Fruit fly (Drosophila melanogaster) whole organism, embryonic: ENCODE measurements around the gene CG14439.

ENCODE experiments used
- B-H2 ChIP-seq: fragments of 200-800 bp; sonication (Bioruptor generic); optimal IDR thresholded peaks from 2 replicates; lab custom pipeline; 2018; ENCODE audit warnings: missing biosample characterization, mild to moderate bottlenecking, missing genetic modification characterization
- CG10209 ChIP-seq: fragments of 200-800 bp; sonication (Bioruptor generic); optimal IDR thresholded peaks from 3 replicates; lab custom pipeline; 2017; ENCODE audit warnings: missing biosample characterization, mild to moderate bottlenecking, missing genetic modification characterization, missing genetic modification reagents
- CG10274 ChIP-seq: fragments of 200-800 bp; sonication (Bioruptor generic); optimal IDR thresholded peaks from 3 replicates; lab custom pipeline; 2017; ENCODE audit warnings: missing biosample characterization, mild to moderate bottlenecking, missing genetic modification characterization
- CG11696 ChIP-seq: fragments of 200-800 bp; sonication (Bioruptor generic); IDR thresholded peaks from 2 replicates; pipeline ENCODE4 v1.3.6; 2022; ENCODE audit warnings: missing biosample characterization, missing genetic modification characterization
- CG12659 ChIP-seq: fragments of 200-800 bp; sonication (Bioruptor generic); optimal IDR thresholded peaks from 3 replicates; lab custom pipeline; 2017; ENCODE audit warnings: mild to moderate bottlenecking, missing biosample characterization, missing genetic modification reagents, missing genetic modification characterization
- CG13775 ChIP-seq: fragments of 200-800 bp; sonication (Bioruptor generic); optimal IDR thresholded peaks from 3 replicates; lab custom pipeline; 2017; ENCODE audit warnings: missing biosample characterization, mild to moderate bottlenecking, missing genetic modification characterization
- CG14965 ChIP-seq: fragments of 200-800 bp; sonication (Bioruptor generic); optimal IDR thresholded peaks from 2 replicates; lab custom pipeline; 2016; ENCODE audit warnings: missing biosample characterization, missing genetic modification characterization, borderline replicate concordance
- CG15269 ChIP-seq: fragments of 200-800 bp; sonication (Bioruptor generic); optimal IDR thresholded peaks from 2 replicates; lab custom pipeline; 2018; ENCODE audit warnings: missing biosample characterization, mild to moderate bottlenecking, missing genetic modification characterization, moderate library complexity
- CG1529 ChIP-seq: fragments of 200-800 bp; sonication (Bioruptor generic); optimal IDR thresholded peaks from 3 replicates; lab custom pipeline; 2018; ENCODE audit warnings: missing biosample characterization, missing genetic modification characterization
- CG17385 ChIP-seq: fragments of 200-800 bp; sonication (Bioruptor generic); optimal IDR thresholded peaks from 3 replicates; lab custom pipeline; 2018; ENCODE audit warnings: missing biosample characterization, mild to moderate bottlenecking, missing genetic modification characterization
- CG18599 ChIP-seq: fragments of 200-800 bp; sonication (Bioruptor generic); optimal IDR thresholded peaks from 3 replicates; lab custom pipeline; 2017; ENCODE audit warnings: missing biosample characterization, missing genetic modification characterization, mild to moderate bottlenecking, moderate library complexity, missing genetic modification reagents
- CG2712 ChIP-seq: fragments of 200-800 bp; optimal IDR thresholded peaks from 3 replicates; lab custom pipeline; 2019; ENCODE audit warnings: missing biosample characterization, mild to moderate bottlenecking, missing genetic modification characterization, moderate library complexity
- CG31365 ChIP-seq: fragments of 200-800 bp; sonication (Bioruptor generic); optimal IDR thresholded peaks from 2 replicates; lab custom pipeline; 2018; ENCODE audit warnings: missing biosample characterization, mild to moderate bottlenecking, missing genetic modification characterization
- CG32532 ChIP-seq: fragments of 200-800 bp; sonication (Bioruptor generic); IDR thresholded peaks from 2 replicates; pipeline ENCODE4 v1.3.6; 2022; ENCODE audit warnings: missing biosample characterization, missing genetic modification characterization
- CG32772 ChIP-seq: fragments of 200-800 bp; sonication (Bioruptor generic); IDR thresholded peaks from 2 replicates; pipeline ENCODE4 v1.3.6; 2022; ENCODE audit warnings: missing biosample characterization, missing genetic modification characterization
- CG4617 ChIP-seq: fragments of 200-800 bp; sonication (Bioruptor generic); optimal IDR thresholded peaks from 3 replicates; lab custom pipeline; 2016; ENCODE audit warnings: missing biosample characterization, missing genetic modification characterization, borderline replicate concordance
- CG5245 ChIP-seq: fragments of 200-800 bp; sonication (Bioruptor generic); optimal IDR thresholded peaks from 3 replicates; lab custom pipeline; 2016; ENCODE audit warnings: missing biosample characterization, missing genetic modification characterization
- CG9797 ChIP-seq: fragments of 200-800 bp; sonication (Bioruptor generic); optimal IDR thresholded peaks from 3 replicates; lab custom pipeline; 2018; ENCODE audit warnings: missing biosample characterization, mild to moderate bottlenecking, missing genetic modification characterization
- CkIIα-i1 ChIP-seq: fragments of 200-800 bp; sonication (Bioruptor generic); IDR thresholded peaks from 2 replicates; pipeline ENCODE4 v1.3.6; 2022; ENCODE audit warnings: missing biosample characterization, missing genetic modification characterization
- Dek ChIP-seq: fragments of 200-800 bp; sonication (Bioruptor generic); optimal IDR thresholded peaks from 3 replicates; lab custom pipeline; 2019; ENCODE audit warnings: missing biosample characterization, mild to moderate bottlenecking, missing genetic modification characterization, moderate library complexity
- Drgx ChIP-seq: fragments of 200-800 bp; sonication (Bioruptor generic); IDR thresholded peaks from 2 replicates; pipeline ENCODE4 v1.3.6; 2022; ENCODE audit warnings: missing biosample characterization, missing genetic modification characterization
- Jarid2 ChIP-seq: fragments of 200-800 bp; sonication (Bioruptor generic); optimal IDR thresholded peaks from 3 replicates; lab custom pipeline; 2017; ENCODE audit warnings: mild to moderate bottlenecking, missing biosample characterization, missing genetic modification reagents, missing genetic modification characterization
- Mad ChIP-seq: fragments of 200-800 bp; sonication (Bioruptor generic); optimal IDR thresholded peaks from 2 replicates; lab custom pipeline; 2016; ENCODE audit warnings: missing biosample characterization, missing genetic modification characterization
- Meics ChIP-seq: fragments of 200-800 bp; sonication (Bioruptor generic); optimal IDR thresholded peaks from 2 replicates; lab custom pipeline; 2017; ENCODE audit warnings: missing biosample characterization, mild to moderate bottlenecking, missing genetic modification characterization
- Optix ChIP-seq: fragments of 200-800 bp; sonication (Bioruptor generic); IDR thresholded peaks from 3 replicates; pipeline ENCODE4 v1.3.6; 2022; ENCODE audit warnings: missing biosample characterization, missing genetic modification characterization
- PHDP ChIP-seq: fragments of 200-800 bp; sonication (Bioruptor generic); optimal IDR thresholded peaks from 3 replicates; lab custom pipeline; 2018; ENCODE audit warnings: missing biosample characterization, mild to moderate bottlenecking, missing genetic modification characterization, moderate library complexity
- Vsx1 ChIP-seq: fragments of 200-800 bp; sonication (Bioruptor generic); optimal IDR thresholded peaks from 2 replicates; lab custom pipeline; 2017; ENCODE audit warnings: missing biosample characterization, mild to moderate bottlenecking, missing genetic modification characterization, missing genetic modification reagents
- Xbp1 ChIP-seq: fragments of 200-800 bp; sonication (Bioruptor generic); optimal IDR thresholded peaks from 3 replicates; lab custom pipeline; 2016; ENCODE audit warnings: missing biosample characterization, mild to moderate bottlenecking, missing genetic modification characterization
- ap ChIP-seq: fragments of 200-800 bp; sonication (Bioruptor generic); IDR thresholded peaks from 2 replicates; pipeline ENCODE4 v1.3.6; 2022; ENCODE audit warnings: missing biosample characterization, missing genetic modification characterization
- dan ChIP-seq: fragments of 200-800 bp; sonication (Bioruptor generic); IDR thresholded peaks from 2 replicates; pipeline ENCODE4 v1.3.6; 2022; ENCODE audit warnings: missing biosample characterization, missing genetic modification characterization
- ftz-f1 ChIP-seq: fragments of 200-800 bp; sonication (Bioruptor generic); optimal IDR thresholded peaks from 2 replicates; lab custom pipeline; 2016; ENCODE audit warnings: missing biosample characterization, missing genetic modification characterization
- gcm2 ChIP-seq: fragments of 200-800 bp; sonication (Bioruptor generic); optimal IDR thresholded peaks from 2 replicates; lab custom pipeline; 2016; ENCODE audit warnings: missing biosample characterization, missing genetic modification characterization
- gro ChIP-seq: fragments of 200-800 bp; sonication (Bioruptor generic); optimal IDR thresholded peaks from 2 replicates; lab custom pipeline; 2016; ENCODE audit warnings: missing biosample characterization, missing genetic modification characterization
- gsb ChIP-seq: fragments of 200-800 bp; sonication (Bioruptor generic); IDR thresholded peaks from 2 replicates; pipeline ENCODE4 v1.3.6; 2022; ENCODE audit warnings: missing biosample characterization, missing genetic modification characterization
- hbn ChIP-seq: fragments of 200-800 bp; sonication (Bioruptor generic); IDR thresholded peaks from 2 replicates; pipeline ENCODE4 v1.3.6; 2022; ENCODE audit warnings: missing biosample characterization, missing genetic modification characterization; ENCODE audit not compliant: partially characterized antibody
- jing ChIP-seq: fragments of 200-800 bp; sonication (Bioruptor generic); optimal IDR thresholded peaks from 2 replicates; lab custom pipeline; 2018; ENCODE audit warnings: missing biosample characterization, mild to moderate bottlenecking, missing genetic modification characterization
- kah ChIP-seq: fragments of 200-800 bp; sonication (Bioruptor generic); optimal IDR thresholded peaks from 2 replicates; lab custom pipeline; 2018; ENCODE audit warnings: missing biosample characterization, mild to moderate bottlenecking, missing genetic modification characterization
- kni ChIP-seq: fragments of 200-800 bp; sonication (Bioruptor generic); optimal IDR thresholded peaks from 3 replicates; lab custom pipeline; 2017; ENCODE audit warnings: mild to moderate bottlenecking, missing biosample characterization, missing genetic modification reagents, missing genetic modification characterization
- lab ChIP-seq: fragments of 200-800 bp; sonication (Bioruptor generic); optimal IDR thresholded peaks from 3 replicates; lab custom pipeline; 2017; ENCODE audit warnings: missing biosample characterization, missing genetic modification characterization, mild to moderate bottlenecking, moderate library complexity, missing genetic modification reagents
- nerfin-1 ChIP-seq: fragments of 200-800 bp; sonication (Bioruptor generic); optimal IDR thresholded peaks from 3 replicates; lab custom pipeline; 2019; ENCODE audit warnings: missing biosample characterization, mild to moderate bottlenecking, missing genetic modification characterization, moderate library complexity
- onecut ChIP-seq: fragments of 200-800 bp; sonication (Bioruptor generic); IDR thresholded peaks from 2 replicates; pipeline ENCODE4 v1.3.6; 2022; ENCODE audit warnings: missing biosample characterization, missing genetic modification characterization
- p53 ChIP-seq: fragments of 200-800 bp; sonication (Bioruptor generic); optimal IDR thresholded peaks from 2 replicates; lab custom pipeline; 2016; ENCODE audit warnings: missing biosample characterization, missing genetic modification characterization
- pan ChIP-seq, 4 experiments: fragments of >200 bp in 3 of 4; fragments of 200-800 bp in 1 of 4; sonication (Bioruptor generic) in 1 of 4; optimal IDR thresholded peaks in 3 of 4; IDR thresholded peaks in 1 of 4; 2 replicates each; pipeline versions ENCODE4 v1.3.6 to Lab custom; 2017 to 2022; ENCODE audit warnings: missing biosample characterization in 2 of 4, missing genetic modification characterization in 2 of 4, mixed read lengths in 1 of 4
- phol ChIP-seq: fragments of 200-800 bp; sonication (Bioruptor generic); optimal IDR thresholded peaks from 3 replicates; lab custom pipeline; 2018; ENCODE audit warnings: missing biosample characterization, mild to moderate bottlenecking, missing genetic modification characterization, moderate library complexity
- pros ChIP-seq: fragments of 200-800 bp; sonication (Bioruptor generic); optimal IDR thresholded peaks from 3 replicates; lab custom pipeline; 2019; ENCODE audit warnings: missing biosample characterization, mild to moderate bottlenecking, missing genetic modification characterization, moderate library complexity
- pum ChIP-seq: fragments of 200-800 bp; sonication (Bioruptor generic); optimal IDR thresholded peaks from 2 replicates; lab custom pipeline; 2016; ENCODE audit warnings: missing biosample characterization, missing genetic modification characterization
- run ChIP-seq: fragments of 200-800 bp; sonication (Bioruptor generic); optimal IDR thresholded peaks from 3 replicates; lab custom pipeline; 2018; ENCODE audit warnings: missing biosample characterization, mild to moderate bottlenecking, missing genetic modification characterization
- ssp ChIP-seq: fragments of 200-800 bp; sonication (Bioruptor generic); IDR thresholded peaks from 2 replicates; pipeline ENCODE4 v1.3.6; 2022; ENCODE audit warnings: missing biosample characterization, missing genetic modification characterization
- tio ChIP-seq: fragments of 200-800 bp; sonication (Bioruptor generic); optimal IDR thresholded peaks from 2 replicates; lab custom pipeline; 2017; ENCODE audit warnings: missing biosample characterization, missing genetic modification characterization, inconsistent platforms

Gene CG14439

dm6 chrX:6711295-6711694 is 36.0 kb upstream of the CG14439 start (continued):
- TF ChIP-seq gsb (GFP tag; lab: Robert Waterston, UW) = no peak
- TF ChIP-seq CG9797 (GFP tag; lab: Kevin White, UChicago) = no peak
- peak; percentile 81 for TF ChIP-seq CG10209
- TF ChIP-seq Xbp1 = peak; percentile 78
- peak; percentile 54 for TF ChIP-seq CG31365
- TF ChIP-seq CG13775 (GFP tag; lab: Kevin White, UChicago) = peak; percentile 65
- peak; percentile 51 for TF ChIP-seq onecut (GFP tag; lab: Robert Waterston, UW)
- peak; percentile 81 for TF ChIP-seq Meics (GFP tag; lab: Kevin White, UChicago)
- TF ChIP-seq lab (GFP tag; lab: Kevin White, UChicago) = peak; percentile 89
- peak; percentile 26 for TF ChIP-seq CG4617 (GFP tag; lab: Kevin White, UChicago)
- TF ChIP-seq CG32772 = peak; percentile 75
- TF ChIP-seq kni (GFP tag; lab: Kevin White, UChicago) = no peak
- peak; percentile 79 for TF ChIP-seq CG32532 (GFP tag; lab: Robert Waterston, UW)
- TF ChIP-seq Jarid2 (GFP tag; lab: Kevin White, UChicago) = peak; percentile 33
- TF ChIP-seq CG12659 (GFP tag; lab: Kevin White, UChicago) = peak; percentile 71
- peak; percentile 51 for TF ChIP-seq CG5245
- peak; percentile 86 for TF ChIP-seq CG2712 (tag; lab: Kevin White, UChicago)
- TF ChIP-seq ssp (GFP tag; lab: Robert Waterston, UW) = peak; percentile 63
- TF ChIP-seq hbn (GFP tag; lab: Robert Waterston, UW) = no peak
- TF ChIP-seq CG17385 (GFP tag; lab: Kevin White, UChicago) = peak; percentile 69
- peak; percentile 72 for TF ChIP-seq Optix (GFP tag; lab: Robert Waterston, UW)
- peak; percentile 92 for TF ChIP-seq Drgx (GFP tag; lab: Robert Waterston, UW)
- peak; percentile 55 for TF ChIP-seq Mad (GFP tag; lab: Kevin White, UChicago)
- TF ChIP-seq CG14965 = no peak
- peak; percentile 34 for TF ChIP-seq CG10274
- TF ChIP-seq CG1529 (GFP tag; lab: Kevin White, UChicago) = peak; percentile 67
- TF ChIP-seq pan (optimal IDR thresholded peaks at IDR 0.05; lab: Kevin White, UChicago) = no peak
- peak in 1 of 2 experiments; percentile 78 for TF ChIP-seq pan (GFP tag; optimal IDR thresholded peaks at IDR 0.05 in 1 of 2, IDR thresholded peaks at IDR 0.05 in 1 of 2)
- no peak for TF ChIP-seq CkIIα-i1 (GFP tag; lab: Robert Waterston, UW)
- TF ChIP-seq dan (GFP tag; lab: Robert Waterston, UW) = no peak
- TF ChIP-seq Dek = peak; percentile 83
- TF ChIP-seq p53 (GFP tag; lab: Kevin White, UChicago) = peak; percentile 33
- peak; percentile 23; the same call in 1 of the 2 replicates for TF ChIP-seq CG11696
- TF ChIP-seq PHDP (tag; lab: Kevin White, UChicago) = peak; percentile 87
- peak; percentile 49 for TF ChIP-seq run (tag; lab: Kevin White, UChicago)
- TF ChIP-seq Vsx1 (GFP tag; lab: Kevin White, UChicago) = peak; percentile 35
- peak; percentile 13 for TF ChIP-seq B-H2 (GFP tag; lab: Kevin White, UChicago)
- peak; percentile 30 for TF ChIP-seq kah (GFP tag; lab: Kevin White, UChicago)
- peak; percentile 71 for TF ChIP-seq pum
- peak; percentile 66 for TF ChIP-seq gro (GFP tag; lab: Kevin White, UChicago)
- TF ChIP-seq phol = peak; percentile 76
- peak; percentile 54 for TF ChIP-seq gcm2 (GFP tag; lab: Kevin White, UChicago)
- TF ChIP-seq nerfin-1 (tag; lab: Kevin White, UChicago) = peak; percentile 45
- TF ChIP-seq ftz-f1 (GFP tag; lab: Kevin White, UChicago) = no peak
- peak; percentile 47 for TF ChIP-seq tio
- TF ChIP-seq ap (GFP tag; lab: Robert Waterston, UW) = peak; percentile 59; the same call in 1 of the 2 replicates
- TF ChIP-seq CG18599 (GFP tag; lab: Kevin White, UChicago) = peak; percentile 91
- TF ChIP-seq jing (GFP tag; lab: Kevin White, UChicago) = peak; percentile 67
- TF ChIP-seq pros (GFP tag; lab: Kevin White, UChicago) = no peak
- peak; percentile 84 for TF ChIP-seq CG15269 (tag; lab: Kevin White, UChicago)
